Fruit fly (Drosophila melanogaster) whole organism, embryonic: ENCODE measurements around the gene CSN6.
A peak's percentile ranks its signal among the peaks of the same experiment; 100 is the strongest.

Experiments used
- Atf3 ChIP-seq: fragments of 200-800 bp; sonication (Bioruptor generic); optimal IDR thresholded peaks from 3 replicates; lab custom pipeline; 2016; ENCODE audit warnings: missing biosample characterization, missing genetic modification characterization
- C15 ChIP-seq: fragments of 200-800 bp; sonication (Bioruptor generic); IDR thresholded peaks from 3 replicates; pipeline ENCODE4 v1.3.6; 2022; ENCODE audit warnings: missing biosample characterization, missing genetic modification characterization
- CG11695 ChIP-seq: fragments of 200-800 bp; sonication (Bioruptor generic); IDR thresholded peaks from 3 replicates; pipeline ENCODE4 v1.3.6; 2022; ENCODE audit warnings: missing biosample characterization, missing genetic modification characterization
- CG12236 ChIP-seq: fragments of 200-800 bp; sonication (Bioruptor generic); optimal IDR thresholded peaks from 2 replicates; lab custom pipeline; 2016; ENCODE audit warnings: missing biosample characterization, missing genetic modification characterization
- CG12659 ChIP-seq: fragments of 200-800 bp; sonication (Bioruptor generic); optimal IDR thresholded peaks from 3 replicates; lab custom pipeline; 2017; ENCODE audit warnings: mild to moderate bottlenecking, missing biosample characterization, missing genetic modification reagents, missing genetic modification characterization
- CG12769 ChIP-seq: fragments of 200-800 bp; sonication (Bioruptor generic); optimal IDR thresholded peaks from 2 replicates; lab custom pipeline; 2019; ENCODE audit warnings: missing biosample characterization, mild to moderate bottlenecking, missing genetic modification characterization, moderate library complexity
- CG14667 ChIP-seq: fragments of 200-800 bp; sonication (Bioruptor generic); IDR thresholded peaks from 2 replicates; pipeline ENCODE4 v1.3.6; 2022; ENCODE audit warnings: missing biosample characterization, missing genetic modification characterization
- CG17568 ChIP-seq: fragments of 200-800 bp; sonication (Bioruptor generic); optimal IDR thresholded peaks from 2 replicates; lab custom pipeline; 2018; ENCODE audit warnings: missing biosample characterization, mild to moderate bottlenecking, missing genetic modification characterization, moderate library complexity
- CG18599 ChIP-seq: fragments of 200-800 bp; sonication (Bioruptor generic); optimal IDR thresholded peaks from 3 replicates; lab custom pipeline; 2017; ENCODE audit warnings: missing biosample characterization, missing genetic modification characterization, mild to moderate bottlenecking, moderate library complexity, missing genetic modification reagents
- CG32532 ChIP-seq: fragments of 200-800 bp; sonication (Bioruptor generic); IDR thresholded peaks from 2 replicates; pipeline ENCODE4 v1.3.6; 2022; ENCODE audit warnings: missing biosample characterization, missing genetic modification characterization
- CG34422 ChIP-seq: fragments of 200-800 bp; sonication (Bioruptor generic); IDR thresholded peaks from 3 replicates; pipeline ENCODE4 v1.3.6; 2022; ENCODE audit warnings: missing biosample characterization, missing genetic modification characterization
- CG6175 ChIP-seq: fragments of 200-800 bp; sonication (Bioruptor generic); IDR thresholded peaks from 3 replicates; pipeline ENCODE4 v1.3.6; 2022; ENCODE audit warnings: missing biosample characterization, missing genetic modification characterization
- CG8089 ChIP-seq: fragments of 200-800 bp; sonication (Bioruptor generic); optimal IDR thresholded peaks from 3 replicates; lab custom pipeline; 2016; ENCODE audit warnings: missing biosample characterization, missing genetic modification characterization
- D19B ChIP-seq: fragments of 200-800 bp; sonication (Bioruptor generic); optimal IDR thresholded peaks from 2 replicates; lab custom pipeline; 2017; ENCODE audit warnings: missing biosample characterization, mild to moderate bottlenecking, missing genetic modification characterization
- GATAe ChIP-seq: fragments of 200-800 bp; sonication (Bioruptor generic); conservative IDR thresholded peaks from 2 replicates; pipeline ENCODE4 v1.3.6; 2022; ENCODE audit warnings: missing biosample characterization, missing genetic modification characterization
- HLHmδ ChIP-seq: fragments of 200-800 bp; sonication (Bioruptor generic); optimal IDR thresholded peaks from 2 replicates; lab custom pipeline; 2018; ENCODE audit warnings: missing biosample characterization, mild to moderate bottlenecking, missing genetic modification characterization, moderate library complexity
- Hand ChIP-seq: fragments of 200-800 bp; sonication (Bioruptor generic); optimal IDR thresholded peaks from 2 replicates; lab custom pipeline; 2017; ENCODE audit warnings: mild to moderate bottlenecking, missing biosample characterization, missing genetic modification reagents, missing genetic modification characterization
- Hsf ChIP-seq: fragments of 200-800 bp; sonication (Bioruptor generic); optimal IDR thresholded peaks from 3 replicates; lab custom pipeline; 2016; ENCODE audit warnings: missing biosample characterization, missing genetic modification characterization
- Mes4 ChIP-seq: fragments of 200-800 bp; sonication (Bioruptor generic); optimal IDR thresholded peaks from 2 replicates; lab custom pipeline; 2016; ENCODE audit warnings: missing biosample characterization, missing genetic modification characterization
- Pdp1 ChIP-seq, 2 experiments: fragments of 200-800 bp; sonication (Bioruptor generic); optimal IDR thresholded peaks; 3 replicates each; lab custom pipeline; 2016; ENCODE audit warnings: missing biosample characterization in 2 of 2, missing genetic modification characterization in 2 of 2, mild to moderate bottlenecking in 1 of 2, moderate library complexity in 1 of 2
- Rfx ChIP-seq: fragments of 200-800 bp; sonication (Bioruptor generic); IDR thresholded peaks from 2 replicates; pipeline ENCODE4 v1.3.6; 2022; ENCODE audit warnings: missing biosample characterization, missing genetic modification characterization
- Sox100B ChIP-seq: fragments of 200-800 bp; sonication (Bioruptor generic); optimal IDR thresholded peaks from 3 replicates; lab custom pipeline; 2018; ENCODE audit warnings: missing biosample characterization, mild to moderate bottlenecking, missing genetic modification characterization
- abd-A ChIP-seq: fragments of 200-800 bp; sonication (Bioruptor generic); optimal IDR thresholded peaks from 3 replicates; lab custom pipeline; 2019; ENCODE audit warnings: missing biosample characterization, mild to moderate bottlenecking, missing genetic modification characterization, moderate library complexity
- ac ChIP-seq: fragments of 200-800 bp; sonication (Bioruptor generic); optimal IDR thresholded peaks from 3 replicates; lab custom pipeline; 2017; ENCODE audit warnings: missing biosample characterization, mild to moderate bottlenecking, missing genetic modification characterization
- al ChIP-seq: fragments of 200-800 bp; sonication (Bioruptor generic); IDR thresholded peaks from 2 replicates; pipeline ENCODE4 v1.3.6; 2022; ENCODE audit warnings: missing biosample characterization, missing genetic modification characterization
- cas ChIP-seq: fragments of 200-800 bp; sonication (Bioruptor generic); IDR thresholded peaks from 2 replicates; pipeline ENCODE4 v1.3.6; 2022; ENCODE audit warnings: missing biosample characterization, missing genetic modification characterization
- dmrt11E ChIP-seq: fragments of 200-800 bp; sonication (Bioruptor generic); optimal IDR thresholded peaks from 3 replicates; lab custom pipeline; 2018; ENCODE audit warnings: missing biosample characterization, mild to moderate bottlenecking, missing genetic modification characterization, moderate library complexity
- dmrt99B ChIP-seq: fragments of 200-800 bp; sonication (Bioruptor generic); optimal IDR thresholded peaks from 2 replicates; lab custom pipeline; 2018; ENCODE audit warnings: missing biosample characterization, mild to moderate bottlenecking, missing genetic modification characterization, moderate library complexity
- exex ChIP-seq: fragments of 200-800 bp; sonication (Bioruptor generic); optimal IDR thresholded peaks from 4 replicates; lab custom pipeline; 2018; ENCODE audit warnings: missing biosample characterization, mild to moderate bottlenecking, missing genetic modification characterization, moderate library complexity
- eyg ChIP-seq: fragments of 200-800 bp; sonication (Bioruptor generic); optimal IDR thresholded peaks from 3 replicates; lab custom pipeline; 2016; ENCODE audit warnings: missing biosample characterization, missing genetic modification characterization
- fd102C ChIP-seq: fragments of 200-800 bp; sonication (Bioruptor generic); optimal IDR thresholded peaks from 2 replicates; lab custom pipeline; 2018; ENCODE audit warnings: missing biosample characterization, mild to moderate bottlenecking, missing genetic modification characterization, moderate library complexity
- her ChIP-seq: fragments of 200-800 bp; sonication (Bioruptor generic); optimal IDR thresholded peaks from 2 replicates; lab custom pipeline; 2016; ENCODE audit warnings: missing biosample characterization, missing genetic modification characterization
- ind ChIP-seq: fragments of 200-800 bp; sonication (Bioruptor generic); optimal IDR thresholded peaks from 3 replicates; lab custom pipeline; 2016; ENCODE audit warnings: missing biosample characterization, missing genetic modification characterization
- mld ChIP-seq: fragments of 200-800 bp; sonication (Bioruptor generic); IDR thresholded peaks from 3 replicates; pipeline ENCODE4 v1.3.6; 2022; ENCODE audit warnings: missing biosample characterization, missing genetic modification characterization; ENCODE audit not compliant: partially characterized antibody
- nmo ChIP-seq: fragments of 200-800 bp; sonication (Bioruptor generic); optimal IDR thresholded peaks from 2 replicates; lab custom pipeline; 2018; ENCODE audit warnings: missing biosample characterization, mild to moderate bottlenecking, missing genetic modification characterization, moderate library complexity
- onecut ChIP-seq: fragments of 200-800 bp; sonication (Bioruptor generic); IDR thresholded peaks from 2 replicates; pipeline ENCODE4 v1.3.6; 2022; ENCODE audit warnings: missing biosample characterization, missing genetic modification characterization
- psq ChIP-seq: fragments of 200-800 bp; sonication (Bioruptor generic); optimal IDR thresholded peaks from 2 replicates; lab custom pipeline; 2017; ENCODE audit warnings: missing biosample characterization, missing genetic modification characterization
- repo ChIP-seq: fragments of 200-800 bp; sonication (Bioruptor generic); optimal IDR thresholded peaks from 2 replicates; lab custom pipeline; 2016; ENCODE audit warnings: missing biosample characterization, missing genetic modification characterization
- tna ChIP-seq: fragments of 200-800 bp; sonication (Bioruptor generic); IDR thresholded peaks from 2 replicates; pipeline ENCODE4 v1.3.6; 2022; ENCODE audit warnings: missing biosample characterization, missing genetic modification characterization; ENCODE audit not compliant: partially characterized antibody
- wek ChIP-seq: fragments of 200-800 bp; sonication (Bioruptor generic); optimal IDR thresholded peaks from 3 replicates; lab custom pipeline; 2018; ENCODE audit warnings: missing biosample characterization, mild to moderate bottlenecking, missing genetic modification characterization, moderate library complexity

The CSN6 gene

dm6 chr3R:22626842-22627392, 46.3 kb downstream of the CSN6 start (continued):
- TF ChIP-seq GATAe (no peak), Mes4 (GFP tag; lab: Kevin White, UChicago) (no peak), CG34422 (GFP tag; lab: Robert Waterston, UW) (peak; percentile 67; the same call in 1 of the 3 replicates), Atf3 (GFP tag; lab: Kevin White, UChicago) (no peak), Hsf (no peak), mld (no peak), ind (GFP tag; lab: Kevin White, UChicago) (no peak), dmrt11E (tag; lab: Kevin White, UChicago) (no peak), nmo (GFP tag; lab: Kevin White, UChicago) (no peak), Pdp1 (GFP tag; optimal IDR thresholded peaks at IDR 0.05; lab: Kevin White, UChicago) (peak; percentile 0 to 65), dmrt99B (peak; percentile 47), wek (peak; percentile 83), CG12236 (GFP tag; lab: Kevin White, UChicago) (peak; percentile 28), CG11695 (GFP tag; lab: Robert Waterston, UW) (peak; percentile 26; the same call in 1 of the 3 replicates), C15 (GFP tag; lab: Robert Waterston, UW) (no peak), abd-A (tag; lab: Kevin White, UChicago) (peak; percentile 73), D19B (no peak), CG18599 (GFP tag; lab: Kevin White, UChicago) (peak; percentile 65), psq (peak; percentile 67), Hand (GFP tag; lab: Kevin White, UChicago) (no peak), al (GFP tag; lab: Robert Waterston, UW) (no peak), CG6175 (GFP tag; lab: Robert Waterston, UW) (no peak), fd102C (GFP tag; lab: Kevin White, UChicago) (no peak), Sox100B (GFP tag; lab: Kevin White, UChicago) (peak; percentile 34), cas (GFP tag; lab: Robert Waterston, UW) (no peak), HLHmδ (GFP tag; lab: Kevin White, UChicago) (no peak), exex (tag; lab: Kevin White, UChicago) (peak; percentile 38), tna (GFP tag; lab: Robert Waterston, UW) (no peak), her (GFP tag; lab: Kevin White, UChicago) (peak; percentile 35), ac (GFP tag; lab: Kevin White, UChicago) (peak; percentile 9), CG14667 (GFP tag; lab: Robert Waterston, UW) (no peak), CG17568 (GFP tag; lab: Kevin White, UChicago) (peak; percentile 70), CG12659 (peak; percentile 27), eyg (GFP tag; lab: Kevin White, UChicago) (no peak), repo (GFP tag; lab: Kevin White, UChicago) (peak; percentile 47), CG12769 (peak; percentile 80), CG8089 (GFP tag; lab: Kevin White, UChicago) (no peak), CG32532 (GFP tag; lab: Robert Waterston, UW) (no peak), onecut (GFP tag; lab: Robert Waterston, UW) (0 out of 2 replicates have a peak, but pooled peaks have one; percentile 18), Rfx (no peak; the same call in 1 of the 2 replicates)
